Fruit fly (Drosophila melanogaster): ENCODE measurements around the gene CG44837.

The CG44837 gene

DNA sequence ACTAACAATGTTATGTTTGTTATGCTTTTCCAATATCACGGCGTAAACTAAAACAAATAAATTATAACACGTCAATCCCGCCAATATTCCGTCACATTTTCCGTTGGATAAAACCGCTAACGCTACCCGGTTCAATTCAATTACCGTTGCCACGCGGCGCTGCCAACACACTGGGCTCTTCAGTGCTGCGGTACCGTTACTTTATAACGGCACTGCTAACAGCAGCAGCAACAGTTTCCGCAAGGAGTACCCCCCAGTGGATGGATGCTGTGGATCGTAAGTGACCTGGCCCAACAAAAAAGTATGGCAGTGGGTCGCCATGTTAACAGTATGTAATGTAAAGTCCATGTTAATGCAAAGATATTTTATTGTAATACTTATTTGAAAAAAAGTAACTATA lies at the start of gene CG44837:
Gene CG44837 (minus strand): TSS at position 157 of the 400 bp plus-strand sequence.
- TF ChIP-seq Sin3A (optimal IDR thresholded peaks at IDR 0.05) (no peak), h (optimal IDR thresholded peaks at IDR 0.05) (no peak), Myc (optimal IDR thresholded peaks at IDR 0.05) (no peak), insv (optimal IDR thresholded peaks at IDR 0.05) (no peak), psq (optimal IDR thresholded peaks at IDR 0.05) (no peak), ttk (optimal IDR thresholded peaks at IDR 0.05) (no peak)

DNA sequence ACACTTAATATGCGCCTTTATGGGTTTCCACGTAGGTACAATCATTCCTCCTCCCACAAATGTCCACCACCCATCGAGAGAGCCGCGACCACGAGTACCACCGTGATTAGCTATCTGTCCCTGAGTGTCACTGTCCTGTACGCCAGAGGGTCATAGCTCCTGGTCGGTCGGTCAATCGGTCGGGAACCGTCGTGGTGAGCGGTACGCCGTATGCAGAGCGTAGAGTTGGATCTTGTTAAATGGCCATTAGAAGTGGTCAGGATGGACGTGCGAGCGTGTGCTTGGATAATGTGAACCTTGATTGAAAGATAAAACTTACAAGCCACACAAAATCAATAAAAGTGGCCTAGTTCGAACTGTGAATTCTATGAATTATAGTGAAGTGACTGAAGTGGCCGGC lies 45.9 kb upstream of the CG44837 start, which contains the start of gene CG6938:
Gene CG6938 (plus strand): TSS at position 301 of the 400 bp plus-strand sequence.
- TF ChIP-seq Sin3A (optimal IDR thresholded peaks at IDR 0.05), result no peak
- no peak for TF ChIP-seq ttk (optimal IDR thresholded peaks at IDR 0.05)
- TF ChIP-seq psq (optimal IDR thresholded peaks at IDR 0.05), result no peak
- no peak for TF ChIP-seq insv (optimal IDR thresholded peaks at IDR 0.05)
- no peak for TF ChIP-seq h (optimal IDR thresholded peaks at IDR 0.05)
- no peak for TF ChIP-seq Myc (optimal IDR thresholded peaks at IDR 0.05)

- TF ChIP-seq h (optimal IDR thresholded peaks at IDR 0.05) (no peak), ttk (optimal IDR thresholded peaks at IDR 0.05) (no peak), Sin3A (optimal IDR thresholded peaks at IDR 0.05) (no peak), Myc (optimal IDR thresholded peaks at IDR 0.05) (no peak)
Measured at dm6 chr3L:11975811-11976210, 37.1 kb upstream of the CG44837 start, which contains the start of gene CG43896. Gene CG43896, plus strand, starts transcription at chr3L:11976111.

- TF ChIP-seq psq (optimal IDR thresholded peaks at IDR 0.05) (no peak), h (optimal IDR thresholded peaks at IDR 0.05) (no peak), Sin3A (optimal IDR thresholded peaks at IDR 0.05) (no peak), insv (optimal IDR thresholded peaks at IDR 0.05) (no peak), Myc (optimal IDR thresholded peaks at IDR 0.05) (no peak), ttk (optimal IDR thresholded peaks at IDR 0.05) (no peak)
Measured at dm6 chr3L:11974605-11975004, 35.9 kb upstream of the CG44837 start, which contains the start of gene CG14125. Gene CG14125, plus strand, starts transcription at chr3L:11974905.

- no peak for TF ChIP-seq insv (optimal IDR thresholded peaks at IDR 0.05)
- TF ChIP-seq Sin3A (optimal IDR thresholded peaks at IDR 0.05), result no peak
- no peak for TF ChIP-seq ttk (optimal IDR thresholded peaks at IDR 0.05)
- no peak for TF ChIP-seq Myc (optimal IDR thresholded peaks at IDR 0.05)
- no peak for TF ChIP-seq h (optimal IDR thresholded peaks at IDR 0.05)
- no peak for TF ChIP-seq psq (optimal IDR thresholded peaks at IDR 0.05)
Measured at dm6 chr3L:11973690-11974089, 35.0 kb upstream of the CG44837 start, which contains the start of gene CG42397. Gene CG42397, minus strand, starts transcription at chr3L:11973790.

DNA sequence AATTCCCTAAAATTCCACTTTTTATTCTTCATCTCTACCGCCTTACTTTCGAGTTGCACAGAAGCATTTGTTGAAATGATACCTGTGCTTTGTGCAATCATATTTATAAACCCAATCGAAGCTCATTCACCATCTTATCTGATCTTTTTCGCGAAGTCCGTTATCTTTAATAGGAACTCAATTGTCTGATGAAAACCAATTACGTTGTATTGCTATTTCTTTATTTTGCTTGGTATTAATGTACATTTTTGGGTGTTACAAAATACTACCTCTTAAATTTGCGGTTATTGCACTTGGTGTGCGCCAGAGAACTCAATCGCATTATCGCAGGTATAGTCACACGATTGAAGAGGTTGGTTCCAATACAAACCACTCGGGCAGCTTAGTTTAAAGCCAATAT lies 34.2 kb upstream of the CG44837 start, which contains the start of gene Muc68E:
Gene Muc68E (minus strand): TSS at position 101 of the 400 bp plus-strand sequence.
- TF ChIP-seq h (optimal IDR thresholded peaks at IDR 0.05) (no peak), Sin3A (optimal IDR thresholded peaks at IDR 0.05) (no peak), insv (optimal IDR thresholded peaks at IDR 0.05) (no peak), psq (optimal IDR thresholded peaks at IDR 0.05) (no peak), Myc (optimal IDR thresholded peaks at IDR 0.05) (no peak), ttk (optimal IDR thresholded peaks at IDR 0.05) (no peak)

DNA sequence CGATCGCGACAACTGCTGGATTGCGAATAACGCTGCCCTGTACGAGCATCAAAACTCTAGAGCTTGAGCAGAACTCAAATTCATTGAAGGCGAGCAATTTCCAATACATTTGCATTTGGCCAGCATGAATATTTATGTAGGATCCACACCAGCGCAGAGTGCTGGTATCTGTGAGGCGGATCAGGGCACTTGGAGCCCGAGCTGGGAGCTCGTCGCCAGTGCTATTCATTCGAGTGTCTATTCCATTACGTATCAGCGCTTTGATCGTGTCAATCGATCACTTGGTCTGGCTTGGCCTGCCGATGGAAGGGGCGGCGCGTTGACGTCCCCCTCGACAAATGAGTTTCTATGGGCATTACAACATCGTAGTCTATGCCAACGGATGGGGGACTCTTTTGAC lies 27.4 kb upstream of the CG44837 start, which contains the start of gene prc:
Gene prc (minus strand): TSS at position 28 of the 400 bp plus-strand sequence.
- TF ChIP-seq Myc (optimal IDR thresholded peaks at IDR 0.05), result no peak
- TF ChIP-seq ttk (optimal IDR thresholded peaks at IDR 0.05), result no peak
- no peak for TF ChIP-seq insv (optimal IDR thresholded peaks at IDR 0.05)
- TF ChIP-seq Sin3A (optimal IDR thresholded peaks at IDR 0.05), result no peak
- no peak for TF ChIP-seq psq (optimal IDR thresholded peaks at IDR 0.05)
- TF ChIP-seq h (optimal IDR thresholded peaks at IDR 0.05), result no peak

- TF ChIP-seq h (optimal IDR thresholded peaks at IDR 0.05), result no peak
- no peak for TF ChIP-seq psq (optimal IDR thresholded peaks at IDR 0.05)
- TF ChIP-seq Myc (optimal IDR thresholded peaks at IDR 0.05), result no peak
- no peak for TF ChIP-seq ttk (optimal IDR thresholded peaks at IDR 0.05)
Measured at dm6 chr3L:11957669-11958333, 19.1 kb upstream of the CG44837 start, which contains the start of the genes CG11570 and CG43294. Gene CG11570, minus strand, starts transcription at chr3L:11957769. Gene CG43294, plus strand, starts transcription at chr3L:11958283.

DNA sequence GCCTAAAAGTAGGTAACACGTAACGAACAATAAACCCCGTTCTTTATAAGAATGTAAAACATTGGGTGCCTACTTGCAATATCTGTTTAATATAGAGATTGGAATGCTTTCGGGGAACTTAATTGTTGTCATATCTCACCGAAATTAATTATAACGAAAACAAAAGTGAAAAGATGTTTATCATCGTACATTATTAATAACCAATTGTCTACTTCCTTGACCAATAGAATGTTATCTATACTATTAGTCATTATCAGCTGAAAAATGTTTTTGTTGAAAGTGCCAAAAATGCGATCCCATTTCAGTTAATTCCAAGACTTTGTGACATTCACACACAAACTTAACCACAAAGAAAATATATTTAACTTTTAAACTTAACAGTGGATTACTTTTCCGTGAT lies 15.1 kb upstream of the CG44837 start, which contains the start of gene CG7248:
Gene CG7248 (plus strand): TSS at position 301 of the 400 bp plus-strand sequence.
- TF ChIP-seq Myc (optimal IDR thresholded peaks at IDR 0.05) (no peak), psq (optimal IDR thresholded peaks at IDR 0.05) (no peak), insv (optimal IDR thresholded peaks at IDR 0.05) (no peak), h (optimal IDR thresholded peaks at IDR 0.05) (no peak), ttk (optimal IDR thresholded peaks at IDR 0.05) (no peak)

dm6 chr3L:11953217-11953616 lies 14.5 kb upstream of the CG44837 start, which contains the start of gene obst-G:
Gene obst-G, minus strand, starts transcription at chr3L:11953317.
- TF ChIP-seq Sin3A (optimal IDR thresholded peaks at IDR 0.05) (no peak), Myc (optimal IDR thresholded peaks at IDR 0.05) (no peak), psq (optimal IDR thresholded peaks at IDR 0.05) (no peak), insv (optimal IDR thresholded peaks at IDR 0.05) (no peak)

DNA sequence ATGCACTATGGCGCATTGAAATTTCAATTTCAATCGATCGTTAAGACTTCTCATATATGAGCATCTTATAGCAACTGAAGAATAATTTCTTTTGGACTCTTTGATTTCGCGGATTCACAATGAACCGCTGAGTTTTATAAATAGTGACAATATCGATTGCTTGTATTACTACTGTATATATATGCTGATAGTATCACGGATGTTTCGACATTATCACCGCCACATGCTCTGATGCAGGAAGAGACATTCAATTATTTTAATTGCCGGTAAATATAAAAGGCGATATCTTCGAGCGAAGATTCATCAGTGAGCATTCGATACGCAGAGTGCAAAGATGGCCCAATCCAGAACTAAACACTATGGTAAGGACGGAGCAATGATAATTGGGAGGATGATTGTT lies 10.9 kb upstream of the CG44837 start, which contains the start of gene CG17826:
Gene CG17826 (plus strand): TSS at position 301 of the 400 bp plus-strand sequence.
- TF ChIP-seq insv (optimal IDR thresholded peaks at IDR 0.05) (no peak), psq (optimal IDR thresholded peaks at IDR 0.05) (no peak), ttk (optimal IDR thresholded peaks at IDR 0.05) (no peak)

dm6 chr3L:11947357-11947756 lies 8.7 kb upstream of the CG44837 start, which contains the start of gene CG7252:
Gene CG7252, plus strand, starts transcription at chr3L:11947675.
- TF ChIP-seq ttk (optimal IDR thresholded peaks at IDR 0.05), result no peak
- TF ChIP-seq psq (optimal IDR thresholded peaks at IDR 0.05), result no peak
- no peak for TF ChIP-seq Myc (optimal IDR thresholded peaks at IDR 0.05)
- no peak for TF ChIP-seq h (optimal IDR thresholded peaks at IDR 0.05)
- TF ChIP-seq insv (optimal IDR thresholded peaks at IDR 0.05), result no peak
- TF ChIP-seq Sin3A (optimal IDR thresholded peaks at IDR 0.05), result no peak

Measured in Kc167 (cell line).